Worm (Caenorhabditis elegans) whole organism, L3 larva: ENCODE results near the gene zyg-9.

Experiments
- ceh-82 ChIP-seq: fragments of 150-350 bp; optimal IDR thresholded peaks from 2 replicates; lab custom pipeline; 2014; ENCODE audit warnings: missing biosample characterization, missing genetic modification characterization
- eor-1 ChIP-seq, 2 experiments: fragments of 150-350 bp; optimal IDR thresholded peaks; 2 replicates each; lab custom pipeline; 2014 to 2018; ENCODE audit warnings: missing biosample characterization in 2 of 2, missing genetic modification characterization in 2 of 2
- ztf-11 ChIP-seq: fragments of 150-350 bp; optimal IDR thresholded peaks from 2 replicates; lab custom pipeline; 2014; ENCODE audit warnings: missing biosample characterization, missing genetic modification characterization

- TF ChIP-seq eor-1 (tag; optimal IDR thresholded peaks at IDR 0.05; lab: Kevin White, UChicago): no peak
- TF ChIP-seq ceh-82: no peak
- TF ChIP-seq ztf-11: no peak
These were observed 1.5 kb upstream of the zyg-9 start, which contains the start of gene F22B5.6 for ce11 chrII:8456094-8456493.
